Worm (Caenorhabditis elegans) whole organism, L2 larva: ENCODE results near the gene F58H1.2.

ENCODE experiments used
- R02D3.7 ChIP-seq: fragments of 150-350 bp; optimal IDR thresholded peaks from 2 replicates; lab custom pipeline; 2014; ENCODE audit warnings: missing biosample characterization, missing genetic modification characterization
- Y55F3AM.14 ChIP-seq: fragments of 200-800 bp; sonication (Bioruptor generic); optimal IDR thresholded peaks from 2 replicates; lab custom pipeline; 2018; ENCODE audit warnings: mild to moderate bottlenecking, missing genetic modification characterization, missing compliant biosample characterization
- ZK546.5 ChIP-seq: sonication (generic microtip); optimal IDR thresholded peaks from 2 replicates; lab custom pipeline; 2017; ENCODE audit warnings: missing biosample characterization, missing genetic modification characterization
- aly-2 ChIP-seq: fragments of 150-350 bp; optimal IDR thresholded peaks from 2 replicates; lab custom pipeline; 2014; ENCODE audit warnings: missing biosample characterization, missing genetic modification characterization
- ama-1 ChIP-seq: fragments of 150-350 bp; optimal IDR thresholded peaks from 2 replicates; lab custom pipeline; 2018; ENCODE audit warnings: inconsistent platforms
- blmp-1 ChIP-seq: sonication (generic microtip); optimal IDR thresholded peaks from 2 replicates; lab custom pipeline; 2017; ENCODE audit warnings: missing genetic modification characterization, mild to moderate bottlenecking, missing compliant biosample characterization, antibody characterized with exemption, moderate library complexity; ENCODE audit not compliant: insufficient read depth
- ceh-16 ChIP-seq: fragments of 150-350 bp; optimal IDR thresholded peaks from 2 replicates; lab custom pipeline; 2014; ENCODE audit warnings: missing biosample characterization, missing genetic modification characterization
- ceh-82 ChIP-seq: fragments of 150-350 bp; optimal IDR thresholded peaks from 2 replicates; lab custom pipeline; 2014; ENCODE audit warnings: missing biosample characterization, missing genetic modification characterization
- dmd-4 ChIP-seq: sonication (generic microtip); optimal IDR thresholded peaks from 2 replicates; lab custom pipeline; 2017; ENCODE audit warnings: missing biosample characterization, missing genetic modification characterization
- elt-3 ChIP-seq: sonication (generic microtip); optimal IDR thresholded peaks from 2 replicates; lab custom pipeline; 2017; ENCODE audit warnings: missing biosample characterization, missing genetic modification characterization
- gmeb-1 ChIP-seq: fragments of 150-350 bp; optimal IDR thresholded peaks from 2 replicates; lab custom pipeline; 2014; ENCODE audit warnings: missing biosample characterization, missing genetic modification characterization
- lin-13 ChIP-seq: fragments of 150-350 bp; optimal IDR thresholded peaks from 2 replicates; lab custom pipeline; 2014; ENCODE audit warnings: missing biosample characterization, missing genetic modification reagents, missing genetic modification characterization
- lsy-2 ChIP-seq, 2 experiments: fragments of 150-350 bp in 1 of 2; sonication (generic microtip) in 1 of 2; optimal IDR thresholded peaks; 2 replicates each; lab custom pipeline; 2014 to 2017; ENCODE audit warnings: missing biosample characterization in 2 of 2, missing genetic modification characterization in 2 of 2
- mab-5 ChIP-seq: fragments of 150-350 bp; optimal IDR thresholded peaks from 2 replicates; lab custom pipeline; 2014; ENCODE audit warnings: missing biosample characterization, missing genetic modification characterization
- mbf-1 ChIP-seq: sonication (generic microtip); optimal IDR thresholded peaks from 2 replicates; lab custom pipeline; 2017; ENCODE audit warnings: missing biosample characterization, missing genetic modification characterization
- mdl-1 ChIP-seq, 2 experiments: fragments of 150-350 bp in 1 of 2; sonication (generic microtip) in 1 of 2; optimal IDR thresholded peaks; 2 replicates each; lab custom pipeline; 2017; ENCODE audit warnings: missing biosample characterization in 2 of 2, missing genetic modification characterization in 2 of 2
- nhr-10 ChIP-seq: sonication (generic microtip); optimal IDR thresholded peaks from 2 replicates; lab custom pipeline; 2017; ENCODE audit warnings: missing biosample characterization, missing genetic modification characterization
- nhr-11 ChIP-seq: fragments of 150-350 bp; optimal IDR thresholded peaks from 2 replicates; lab custom pipeline; 2014; ENCODE audit warnings: missing biosample characterization, missing genetic modification characterization
- nhr-12 ChIP-seq: fragments of 150-350 bp; optimal IDR thresholded peaks from 2 replicates; lab custom pipeline; 2014; ENCODE audit warnings: missing biosample characterization, missing genetic modification characterization
- nhr-129 ChIP-seq: fragments of 150-350 bp; optimal IDR thresholded peaks from 2 replicates; lab custom pipeline; 2014; ENCODE audit warnings: missing biosample characterization, missing genetic modification characterization
- nhr-21 ChIP-seq: fragments of 150-350 bp; optimal IDR thresholded peaks from 2 replicates; lab custom pipeline; 2014; ENCODE audit warnings: missing biosample characterization, missing genetic modification characterization
- nhr-237 ChIP-seq: fragments of 150-350 bp; optimal IDR thresholded peaks from 2 replicates; lab custom pipeline; 2014; ENCODE audit warnings: missing biosample characterization, missing genetic modification characterization
- nhr-25 ChIP-seq: fragments of 150-350 bp; sonication (generic microtip); optimal IDR thresholded peaks from 3 replicates; lab custom pipeline; 2014; ENCODE audit warnings: missing biosample characterization, missing genetic modification characterization
- nhr-6 ChIP-seq: fragments of 150-350 bp; optimal IDR thresholded peaks from 2 replicates; lab custom pipeline; 2014; ENCODE audit warnings: missing biosample characterization, missing genetic modification characterization
- nhr-77 ChIP-seq: fragments of 150-350 bp; optimal IDR thresholded peaks from 2 replicates; lab custom pipeline; 2014; ENCODE audit warnings: missing biosample characterization, missing genetic modification characterization
- peb-1 ChIP-seq: fragments of 150-350 bp; optimal IDR thresholded peaks from 2 replicates; lab custom pipeline; 2014; ENCODE audit warnings: missing biosample characterization, missing genetic modification characterization
- sem-4 ChIP-seq: fragments of 150-350 bp; optimal IDR thresholded peaks from 2 replicates; lab custom pipeline; 2014; ENCODE audit warnings: missing biosample characterization, missing genetic modification reagents, missing genetic modification characterization
- skn-1 ChIP-seq: sonication (generic microtip); optimal IDR thresholded peaks from 2 replicates; lab custom pipeline; 2017; ENCODE audit warnings: missing biosample characterization, missing genetic modification characterization
- sma-3 ChIP-seq: sonication (generic microtip); optimal IDR thresholded peaks from 2 replicates; lab custom pipeline; 2016; ENCODE audit warnings: missing genetic modification reagents, missing genetic modification characterization, missing compliant biosample characterization
- sma-9 ChIP-seq, 2 experiments: fragments of 150-350 bp in 1 of 2; sonication (generic microtip) in 1 of 2; optimal IDR thresholded peaks; 2 replicates each; lab custom pipeline; 2014 to 2016; ENCODE audit warnings: missing genetic modification characterization in 2 of 2, mild to moderate bottlenecking in 1 of 2, missing biosample characterization in 1 of 2, missing compliant biosample characterization in 1 of 2, missing genetic modification reagents in 1 of 2, moderate library complexity in 1 of 2
- unc-39 ChIP-seq: fragments of 150-350 bp; optimal IDR thresholded peaks from 2 replicates; lab custom pipeline; 2014; ENCODE audit warnings: missing biosample characterization, missing genetic modification characterization
- unc-55 ChIP-seq: fragments of 150-350 bp; sonication (generic microtip); optimal IDR thresholded peaks from 3 replicates; lab custom pipeline; 2014; ENCODE audit warnings: missing biosample characterization, missing genetic modification reagents, missing genetic modification characterization
- unc-62 ChIP-seq: fragments of 150-350 bp; optimal IDR thresholded peaks from 2 replicates; lab custom pipeline; 2014; ENCODE audit warnings: missing biosample characterization, missing genetic modification reagents, missing genetic modification characterization
- zag-1 ChIP-seq: fragments of 150-350 bp; optimal IDR thresholded peaks from 2 replicates; lab custom pipeline; 2014; ENCODE audit warnings: missing biosample characterization, missing genetic modification characterization
- ztf-11 ChIP-seq: sonication (generic microtip); optimal IDR thresholded peaks from 2 replicates; lab custom pipeline; 2017; ENCODE audit warnings: missing biosample characterization, missing genetic modification characterization
- ztf-4 ChIP-seq: fragments of 150-350 bp; optimal IDR thresholded peaks from 2 replicates; lab custom pipeline; 2014; ENCODE audit warnings: missing biosample characterization, missing genetic modification characterization

Gene F58H1.2

ce11 chrV:11901260-11901659 lies 27.6 kb upstream of the F58H1.2 start:
- no peak for TF ChIP-seq aly-2 (tag; lab: Kevin White, UChicago)
- TF ChIP-seq, all 48 proteins: peak for 0

DNA sequence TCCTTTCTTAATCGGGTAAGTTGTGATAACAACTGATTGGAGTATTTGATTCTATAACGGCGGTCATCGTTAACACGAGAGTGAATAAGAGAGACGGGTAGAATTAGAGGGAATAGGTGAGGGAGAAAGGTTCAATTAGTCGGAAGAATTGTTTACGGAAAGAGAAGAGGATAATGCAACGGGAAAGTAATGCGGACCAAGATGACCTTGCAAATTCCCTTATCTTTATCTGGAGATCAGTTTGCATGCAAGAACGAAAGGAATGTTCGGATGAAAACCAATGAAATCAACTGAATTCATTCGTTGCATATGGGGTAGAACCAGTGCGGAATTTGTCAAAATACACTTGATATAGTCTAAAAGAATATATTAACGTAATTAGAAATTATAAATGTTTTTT lies 26.7 kb upstream of the F58H1.2 start:
- TF ChIP-seq ztf-4: no peak
- no peak for TF ChIP-seq nhr-12 (tag; lab: Kevin White, UChicago)
- no peak for TF ChIP-seq mbf-1 (tag; lab: Kevin White, UChicago)
- TF ChIP-seq ceh-82 (tag; lab: Kevin White, UChicago): no peak
- TF ChIP-seq nhr-11: no peak
- TF ChIP-seq ama-1: no peak
- no peak for TF ChIP-seq nhr-21 (tag; lab: Kevin White, UChicago)
- no peak for TF ChIP-seq nhr-237 (tag; lab: Kevin White, UChicago)
- TF ChIP-seq nhr-129 (tag; lab: Kevin White, UChicago): no peak
- no peak for TF ChIP-seq unc-62 (GFP tag; lab: Kevin White, UChicago)
- no peak for TF ChIP-seq mdl-1 (tag; optimal IDR thresholded peaks at IDR 0.05; lab: Kevin White, UChicago)
- TF ChIP-seq nhr-6 (tag; lab: Kevin White, UChicago): no peak
- no peak for TF ChIP-seq ceh-16
- no peak for TF ChIP-seq unc-55 (GFP tag; lab: Kevin White, UChicago)
- TF ChIP-seq lin-13 (GFP tag; lab: Kevin White, UChicago): no peak
- no peak for TF ChIP-seq ZK546.5 (tag; lab: Kevin White, UChicago)
- TF ChIP-seq lsy-2 (tag; optimal IDR thresholded peaks at IDR 0.05; lab: Kevin White, UChicago): no peak
- no peak for TF ChIP-seq zag-1 (tag; lab: Kevin White, UChicago)

DNA sequence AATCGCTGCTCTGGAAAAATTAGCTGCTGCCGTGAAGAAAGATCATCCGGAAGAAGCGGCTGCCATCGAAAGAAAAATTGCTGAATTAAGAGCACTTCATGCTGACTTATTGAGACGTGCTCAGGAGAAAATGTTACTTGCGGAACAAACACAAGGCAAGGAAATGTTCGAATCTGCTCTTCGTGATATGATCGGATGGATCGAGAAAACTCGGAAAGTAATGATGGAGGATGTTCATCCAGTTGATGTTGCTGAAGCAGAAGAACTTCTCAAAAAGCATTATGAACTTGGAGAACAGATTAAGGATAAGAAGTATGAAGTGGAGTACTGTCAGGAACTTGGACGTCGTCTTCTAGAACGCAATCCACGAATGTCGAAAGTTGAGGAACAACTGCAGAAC lies 22.9 kb upstream of the F58H1.2 start:
- TF ChIP-seq sem-4 (no peak), R02D3.7 (no peak), unc-39 (tag; lab: Kevin White, UChicago) (no peak), nhr-12 (tag; lab: Kevin White, UChicago) (no peak), mdl-1 (tag; optimal IDR thresholded peaks at IDR 0.05; lab: Kevin White, UChicago) (no peak), ceh-16 (no peak), dmd-4 (tag; lab: Kevin White, UChicago) (no peak), zag-1 (tag; lab: Kevin White, UChicago) (no peak), lin-13 (GFP tag; lab: Kevin White, UChicago) (no peak), nhr-77 (tag; lab: Kevin White, UChicago) (no peak), nhr-11 (no peak), mab-5 (tag; lab: Kevin White, UChicago) (no peak), sma-3 (no peak), nhr-237 (tag; lab: Kevin White, UChicago) (no peak), nhr-25 (tag; lab: Kevin White, UChicago) (no peak)

DNA sequence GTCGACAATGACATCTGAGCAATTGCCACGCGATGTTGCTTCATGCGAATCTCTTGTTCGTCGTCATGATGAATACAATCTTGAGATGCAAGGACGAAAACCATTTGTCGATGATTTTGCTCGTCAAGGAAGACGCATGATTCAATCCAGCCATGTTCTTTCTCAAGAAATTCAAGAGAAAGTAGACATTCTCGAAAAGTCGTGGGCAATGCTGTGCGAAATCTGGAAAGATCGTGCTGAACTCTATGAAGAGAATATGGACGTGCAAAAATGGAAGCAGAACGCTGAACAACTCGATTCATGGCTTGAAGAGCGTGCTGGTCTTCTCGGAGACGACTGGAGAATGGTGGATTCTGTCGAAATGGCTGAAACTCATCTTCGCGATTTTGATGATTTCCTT lies 15.6 kb upstream of the F58H1.2 start:
- TF ChIP-seq gmeb-1 (no peak), skn-1 (tag; lab: Kevin White, UChicago) (no peak), nhr-10 (tag; lab: Kevin White, UChicago) (no peak), Y55F3AM.14 (GFP tag; lab: Kevin White, UChicago) (no peak), sma-9 (GFP tag; optimal IDR thresholded peaks at IDR 0.05; lab: Kevin White, UChicago) (no peak), sma-9 (tag; optimal IDR thresholded peaks at IDR 0.05; lab: Kevin White, UChicago) (no peak), nhr-129 (tag; lab: Kevin White, UChicago) (no peak), lin-13 (GFP tag; lab: Kevin White, UChicago) (no peak), blmp-1 (no peak), lsy-2 (tag; optimal IDR thresholded peaks at IDR 0.05; lab: Kevin White, UChicago) (no peak), nhr-237 (tag; lab: Kevin White, UChicago) (no peak), peb-1 (tag; lab: Kevin White, UChicago) (no peak), ztf-11 (tag; lab: Kevin White, UChicago) (no peak), unc-62 (GFP tag; lab: Kevin White, UChicago) (no peak), mab-5 (tag; lab: Kevin White, UChicago) (no peak), nhr-6 (tag; lab: Kevin White, UChicago) (no peak), elt-3 (tag; lab: Kevin White, UChicago) (no peak), dmd-4 (tag; lab: Kevin White, UChicago) (no peak), zag-1 (tag; lab: Kevin White, UChicago) (no peak), sma-3 (no peak)
- TF ChIP-seq, all 48 proteins: peak for 0
